Worm (Caenorhabditis elegans) whole organism, late embryonic: ENCODE results near the gene cdc-37.

Experiments used
- F13H6.1 ChIP-seq: sonication (generic microtip); optimal IDR thresholded peaks from 2 replicates; lab custom pipeline; 2016; ENCODE audit warnings: missing genetic modification characterization, missing compliant biosample characterization
- ama-1 ChIP-seq: fragments of 150-350 bp; optimal IDR thresholded peaks from 2 replicates; lab custom pipeline; 2014
- ceh-34 ChIP-seq: sonication (generic microtip); optimal IDR thresholded peaks from 2 replicates; lab custom pipeline; 2016; ENCODE audit warnings: mild to moderate bottlenecking, missing genetic modification characterization, missing compliant biosample characterization
- ceh-48 ChIP-seq: sonication (generic microtip); optimal IDR thresholded peaks from 2 replicates; lab custom pipeline; 2016; ENCODE audit warnings: missing genetic modification characterization, inconsistent platforms, missing compliant biosample characterization
- elt-2 ChIP-seq: sonication (generic microtip); optimal IDR thresholded peaks from 2 replicates; lab custom pipeline; 2016; ENCODE audit warnings: missing genetic modification reagents, missing genetic modification characterization, missing compliant biosample characterization
- hlh-13 ChIP-seq: fragments of 200-800 bp; sonication (Bioruptor generic); optimal IDR thresholded peaks from 2 replicates; lab custom pipeline; 2018; ENCODE audit warnings: mild to moderate bottlenecking, missing genetic modification characterization, missing compliant biosample characterization
- hlh-30 ChIP-seq: sonication (generic microtip); optimal IDR thresholded peaks from 2 replicates; lab custom pipeline; 2017; ENCODE audit warnings: antibody characterized with exemption, missing genetic modification characterization, missing compliant biosample characterization; ENCODE audit not compliant: insufficient read depth
- nfya-1 ChIP-seq: sonication (generic microtip); optimal IDR thresholded peaks from 2 replicates; lab custom pipeline; 2017; ENCODE audit warnings: missing genetic modification characterization, mild to moderate bottlenecking, missing compliant biosample characterization, antibody characterized with exemption, moderate library complexity
- pax-1 ChIP-seq: fragments of 150-350 bp; optimal IDR thresholded peaks from 2 replicates; lab custom pipeline; 2014; ENCODE audit warnings: missing biosample characterization, missing genetic modification characterization
- sdc-2 ChIP-seq: sonication (generic microtip); optimal IDR thresholded peaks from 2 replicates; lab custom pipeline; 2016; ENCODE audit warnings: missing genotype, missing genetic modification characterization, missing compliant biosample characterization
- ttx-3 ChIP-seq: sonication (generic microtip); optimal IDR thresholded peaks from 2 replicates; lab custom pipeline; 2016; ENCODE audit warnings: missing genetic modification reagents, missing genetic modification characterization, missing compliant biosample characterization
- unc-55 ChIP-seq: sonication (generic microtip); optimal IDR thresholded peaks from 2 replicates; lab custom pipeline; 2017; ENCODE audit warnings: missing biosample characterization, missing genetic modification reagents, missing genetic modification characterization

ce11 chrII:556185-556584, 24.2 kb downstream of the cdc-37 start, which contains the start of the genes C09E8.1 and C09E8.6:
- TF ChIP-seq ceh-34 (tag; lab: Kevin White, UChicago) = no peak
- TF ChIP-seq ama-1 (lab: Kevin White, UChicago) = no peak
- no peak for TF ChIP-seq hlh-30 (tag; lab: Kevin White, UChicago)
- TF ChIP-seq hlh-13 (GFP tag; lab: Kevin White, UChicago) = no peak
- TF ChIP-seq sdc-2 (tag; lab: Kevin White, UChicago) = no peak
- TF ChIP-seq F13H6.1 (tag; lab: Kevin White, UChicago) = no peak
- no peak for TF ChIP-seq nfya-1 (tag; lab: Kevin White, UChicago)
- TF ChIP-seq ttx-3 (tag; lab: Kevin White, UChicago) = no peak
- no peak for TF ChIP-seq unc-55 (GFP tag; lab: Kevin White, UChicago)
- TF ChIP-seq elt-2 (tag; lab: Kevin White, UChicago) = no peak
- no peak for TF ChIP-seq ceh-48
- no peak for TF ChIP-seq pax-1
